Worm (Caenorhabditis elegans) whole organism, midembryonic: ENCODE results near the gene K02A6.3.

Experiments used
- T22C8.4 ChIP-seq: fragments of 200-800 bp; sonication (Bioruptor generic); IDR thresholded peaks from 2 replicates; pipeline ENCODE4 v1.3.6; 2022; ENCODE audit warnings: missing genetic modification characterization, missing compliant biosample characterization
- cog-1 ChIP-seq: sonication (generic microtip); optimal IDR thresholded peaks from 2 replicates; lab custom pipeline; 2016; ENCODE audit warnings: missing genetic modification characterization, missing compliant biosample characterization
- flt-1 ChIP-seq: fragments of 200-800 bp; sonication (Bioruptor generic); IDR thresholded peaks from 2 replicates; pipeline ENCODE4 v1.3.6; 2022; ENCODE audit warnings: missing genetic modification characterization, missing compliant biosample characterization
- klf-2 ChIP-seq: fragments of 200-800 bp; sonication (Bioruptor generic); conservative IDR thresholded peaks from 2 replicates; pipeline ENCODE4 v1.3.6; 2022; ENCODE audit warnings: missing genetic modification reagents, missing genetic modification characterization, missing compliant biosample characterization
- med-1 ChIP-seq: sonication (generic microtip); optimal IDR thresholded peaks from 2 replicates; lab custom pipeline; 2017; ENCODE audit warnings: missing genetic modification characterization, mild to moderate bottlenecking, missing compliant biosample characterization, antibody characterized with exemption, missing genetic modification reagents; ENCODE audit not compliant: insufficient read depth
- ref-1 ChIP-seq: fragments of 200-800 bp; sonication (Bioruptor generic); conservative IDR thresholded peaks from 2 replicates; pipeline ENCODE4 v1.3.6; 2022; ENCODE audit warnings: missing genetic modification reagents, missing genetic modification characterization, missing compliant biosample characterization
- tab-1 ChIP-seq: fragments of 200-800 bp; sonication (Bioruptor generic); IDR thresholded peaks from 2 replicates; pipeline ENCODE4 v1.3.6; 2022; ENCODE audit warnings: missing genetic modification characterization, missing compliant biosample characterization
- ztf-23 ChIP-seq: fragments of 200-800 bp; sonication (Bioruptor generic); IDR thresholded peaks from 2 replicates; pipeline ENCODE4 v1.3.6; 2022; ENCODE audit warnings: missing genetic modification reagents, missing genetic modification characterization, missing compliant biosample characterization

DNA sequence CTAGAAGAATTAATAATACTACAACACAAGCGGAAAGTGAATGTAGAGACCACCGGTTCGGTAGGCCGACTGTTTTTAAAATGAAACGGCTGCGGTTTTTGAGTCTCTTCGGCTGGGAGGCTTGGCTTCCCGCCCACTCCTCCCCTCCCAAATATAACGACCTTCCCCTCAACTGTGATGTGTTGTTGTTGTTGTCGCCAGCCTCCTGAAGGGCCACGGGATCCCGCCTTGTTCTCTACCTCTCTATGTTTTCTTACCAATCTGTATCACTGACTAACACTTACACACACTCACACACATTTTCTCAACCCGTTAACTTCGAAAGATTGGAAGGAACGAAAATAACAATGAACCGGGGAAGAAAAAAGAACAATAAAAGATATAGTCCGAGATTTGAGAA, 1.8 kb upstream of the K02A6.3 start:
- no peak for TF ChIP-seq cog-1
- no peak for TF ChIP-seq tab-1 (GFP tag; lab: Robert Waterston, UW)
- no peak for TF ChIP-seq T22C8.4 (GFP tag; lab: Robert Waterston, UW)
- TF ChIP-seq flt-1 (GFP tag; lab: Robert Waterston, UW): no peak
- no peak for TF ChIP-seq ref-1 (GFP tag; lab: Robert Waterston, UW)
- TF ChIP-seq med-1: no peak
- TF ChIP-seq ztf-23 (GFP tag; lab: Robert Waterston, UW): no peak
- no peak for TF ChIP-seq klf-2
